Fruit fly (Drosophila melanogaster) whole organism, embryonic: ENCODE measurements around the gene CG5435.

ENCODE experiments used
- Awh ChIP-seq: fragments of 200-800 bp; sonication (Bioruptor generic); IDR thresholded peaks from 2 replicates; pipeline ENCODE4, ENCODE4 v1.3.6; 2022; ENCODE audit warnings: missing biosample characterization, missing genetic modification characterization
- CG10321 ChIP-seq: fragments of 200-800 bp; sonication (Bioruptor generic); IDR thresholded peaks from 2 replicates; pipeline ENCODE4 v1.3.6; 2022; ENCODE audit warnings: missing biosample characterization, missing genetic modification characterization
- CG11504 ChIP-seq: fragments of 200-800 bp; sonication (Bioruptor generic); optimal IDR thresholded peaks from 3 replicates; lab custom pipeline; 2019; ENCODE audit warnings: missing biosample characterization, mild to moderate bottlenecking, missing genetic modification characterization, moderate library complexity
- CG11723 ChIP-seq: fragments of 200-800 bp; sonication (Bioruptor generic); optimal IDR thresholded peaks from 2 replicates; lab custom pipeline; 2017; ENCODE audit warnings: missing biosample characterization, mild to moderate bottlenecking, missing genetic modification characterization
- CG15514 ChIP-seq: fragments of 200-800 bp; sonication (Bioruptor generic); optimal IDR thresholded peaks from 3 replicates; lab custom pipeline; 2017; ENCODE audit warnings: missing biosample characterization, missing genetic modification characterization, mild to moderate bottlenecking, moderate library complexity, missing genetic modification reagents
- CG16813 ChIP-seq: fragments of 200-800 bp; sonication (Bioruptor generic); IDR thresholded peaks from 3 replicates; pipeline ENCODE4 v1.3.6; 2022; ENCODE audit warnings: missing biosample characterization, missing genetic modification characterization; ENCODE audit not compliant: partially characterized antibody
- CG18262 ChIP-seq: fragments of 200-800 bp; optimal IDR thresholded peaks from 3 replicates; lab custom pipeline; 2019; ENCODE audit warnings: missing biosample characterization, mild to moderate bottlenecking, missing genetic modification characterization, moderate library complexity
- CG3163 ChIP-seq: fragments of 200-800 bp; sonication (Bioruptor generic); optimal IDR thresholded peaks from 3 replicates; lab custom pipeline; 2016; ENCODE audit warnings: missing biosample characterization, missing genetic modification characterization
- CG3407 ChIP-seq: fragments of 200-800 bp; sonication (Bioruptor generic); optimal IDR thresholded peaks from 2 replicates; lab custom pipeline; 2018; ENCODE audit warnings: missing biosample characterization, mild to moderate bottlenecking, missing genetic modification characterization
- CG34224 ChIP-seq: fragments of 200-800 bp; sonication (Bioruptor generic); IDR thresholded peaks from 3 replicates; pipeline ENCODE4 v1.3.6; 2022; ENCODE audit warnings: missing biosample characterization, missing genetic modification characterization; ENCODE audit not compliant: partially characterized antibody
- CG4404 ChIP-seq: fragments of 200-800 bp; sonication (Bioruptor generic); IDR thresholded peaks from 2 replicates; pipeline ENCODE4 v1.3.6; 2022; ENCODE audit warnings: missing biosample characterization, missing genetic modification characterization
- CG7556 ChIP-seq: fragments of 200-800 bp; sonication (Bioruptor generic); optimal IDR thresholded peaks from 2 replicates; lab custom pipeline; 2017; ENCODE audit warnings: missing biosample characterization, mild to moderate bottlenecking, missing genetic modification characterization
- Deaf1 ChIP-seq: fragments of 200-800 bp; optimal IDR thresholded peaks from 3 replicates; lab custom pipeline; 2019; ENCODE audit warnings: missing biosample characterization, mild to moderate bottlenecking, missing genetic modification characterization, moderate library complexity
- Dip3 ChIP-seq: fragments of 200-800 bp; sonication (Bioruptor generic); optimal IDR thresholded peaks from 3 replicates; lab custom pipeline; 2016; ENCODE audit warnings: missing biosample characterization, missing genetic modification characterization
- Fer2 ChIP-seq: fragments of 200-800 bp; sonication (Bioruptor generic); optimal IDR thresholded peaks from 2 replicates; lab custom pipeline; 2018; ENCODE audit warnings: missing biosample characterization, mild to moderate bottlenecking, missing genetic modification characterization, moderate library complexity
- GATAe ChIP-seq: fragments of 200-800 bp; sonication (Bioruptor generic); conservative IDR thresholded peaks from 2 replicates; pipeline ENCODE4 v1.3.6; 2022; ENCODE audit warnings: missing biosample characterization, missing genetic modification characterization
- H2.0 ChIP-seq: fragments of 200-800 bp; sonication (Bioruptor generic); IDR thresholded peaks from 2 replicates; pipeline ENCODE4 v1.3.6; 2022; ENCODE audit warnings: missing biosample characterization, missing genetic modification characterization
- Jarid2 ChIP-seq: fragments of 200-800 bp; sonication (Bioruptor generic); optimal IDR thresholded peaks from 3 replicates; lab custom pipeline; 2017; ENCODE audit warnings: mild to moderate bottlenecking, missing biosample characterization, missing genetic modification reagents, missing genetic modification characterization
- Nf-YB ChIP-seq: fragments of 200-800 bp; sonication (Bioruptor generic); optimal IDR thresholded peaks from 3 replicates; lab custom pipeline; 2019; ENCODE audit warnings: missing biosample characterization, mild to moderate bottlenecking, missing genetic modification characterization, moderate library complexity
- Sox102F ChIP-seq: fragments of 200-800 bp; sonication (Bioruptor generic); optimal IDR thresholded peaks from 2 replicates; lab custom pipeline; 2018; ENCODE audit warnings: missing biosample characterization, mild to moderate bottlenecking, missing genetic modification characterization, moderate library complexity
- Trl ChIP-seq, 3 experiments: fragments of >200 bp in 2 of 3; fragments of 200-800 bp in 1 of 3; sonication (Bioruptor generic) in 1 of 3; optimal IDR thresholded peaks; 2 replicates in 1 of 3; 3 replicates in 2 of 3; lab custom pipeline; 2016 to 2017; ENCODE audit warnings: missing biosample characterization in 1 of 3, missing genetic modification characterization in 1 of 3
- ab ChIP-seq: fragments of 200-800 bp; sonication (Bioruptor generic); optimal IDR thresholded peaks from 2 replicates; lab custom pipeline; 2016; ENCODE audit warnings: missing biosample characterization, missing genetic modification characterization
- amos ChIP-seq: fragments of 200-800 bp; sonication (Bioruptor generic); IDR thresholded peaks from 2 replicates; pipeline ENCODE4 v1.3.6; 2022; ENCODE audit warnings: missing biosample characterization, missing genetic modification characterization; ENCODE audit not compliant: partially characterized antibody
- corto ChIP-seq: fragments of 200-800 bp; sonication (Bioruptor generic); optimal IDR thresholded peaks from 2 replicates; lab custom pipeline; 2016; ENCODE audit warnings: missing biosample characterization, mild to moderate bottlenecking, missing genetic modification characterization, moderate library complexity
- ems ChIP-seq: fragments of 200-800 bp; sonication (Bioruptor generic); optimal IDR thresholded peaks from 3 replicates; lab custom pipeline; 2016; ENCODE audit warnings: missing biosample characterization, missing genetic modification characterization
- exex ChIP-seq: fragments of 200-800 bp; sonication (Bioruptor generic); optimal IDR thresholded peaks from 4 replicates; lab custom pipeline; 2018; ENCODE audit warnings: missing biosample characterization, mild to moderate bottlenecking, missing genetic modification characterization, moderate library complexity
- fu2 ChIP-seq: fragments of 200-800 bp; sonication (Bioruptor generic); optimal IDR thresholded peaks from 2 replicates; lab custom pipeline; 2016; ENCODE audit warnings: missing biosample characterization, missing genetic modification characterization
- knrl ChIP-seq: fragments of 200-800 bp; sonication (Bioruptor generic); IDR thresholded peaks from 3 replicates; pipeline ENCODE4 v1.3.6; 2022; ENCODE audit warnings: missing biosample characterization, missing genetic modification characterization; ENCODE audit not compliant: partially characterized antibody
- lab ChIP-seq: fragments of 200-800 bp; sonication (Bioruptor generic); optimal IDR thresholded peaks from 3 replicates; lab custom pipeline; 2017; ENCODE audit warnings: missing biosample characterization, missing genetic modification characterization, mild to moderate bottlenecking, moderate library complexity, missing genetic modification reagents
- lbe ChIP-seq: fragments of 200-800 bp; sonication (Bioruptor generic); optimal IDR thresholded peaks from 2 replicates; lab custom pipeline; 2016; ENCODE audit warnings: missing biosample characterization, mild to moderate bottlenecking, missing genetic modification characterization
- maf-S ChIP-seq: fragments of 200-800 bp; sonication (Bioruptor generic); optimal IDR thresholded peaks from 2 replicates; lab custom pipeline; 2016; ENCODE audit warnings: missing biosample characterization, missing genetic modification characterization
- mirr ChIP-seq: fragments of 200-800 bp; sonication (Bioruptor generic); optimal IDR thresholded peaks from 3 replicates; lab custom pipeline; 2018; ENCODE audit warnings: missing biosample characterization, mild to moderate bottlenecking, missing genetic modification characterization
- pb ChIP-seq: fragments of 200-800 bp; sonication (Bioruptor generic); optimal IDR thresholded peaks from 3 replicates; lab custom pipeline; 2016; ENCODE audit warnings: missing biosample characterization, missing genetic modification characterization
- pum ChIP-seq: fragments of 200-800 bp; sonication (Bioruptor generic); optimal IDR thresholded peaks from 2 replicates; lab custom pipeline; 2016; ENCODE audit warnings: missing biosample characterization, missing genetic modification characterization
- sd ChIP-seq: fragments of 200-800 bp; sonication (Bioruptor generic); optimal IDR thresholded peaks from 3 replicates; lab custom pipeline; 2018; ENCODE audit warnings: missing biosample characterization, mild to moderate bottlenecking, missing genetic modification characterization, moderate library complexity
- sqz ChIP-seq: fragments of 200-800 bp; sonication (Bioruptor generic); optimal IDR thresholded peaks from 3 replicates; lab custom pipeline; 2018; ENCODE audit warnings: missing biosample characterization, mild to moderate bottlenecking, missing genetic modification characterization
- ssp ChIP-seq: fragments of 200-800 bp; sonication (Bioruptor generic); IDR thresholded peaks from 2 replicates; pipeline ENCODE4 v1.3.6; 2022; ENCODE audit warnings: missing biosample characterization, missing genetic modification characterization

CG5435 gene

DNA sequence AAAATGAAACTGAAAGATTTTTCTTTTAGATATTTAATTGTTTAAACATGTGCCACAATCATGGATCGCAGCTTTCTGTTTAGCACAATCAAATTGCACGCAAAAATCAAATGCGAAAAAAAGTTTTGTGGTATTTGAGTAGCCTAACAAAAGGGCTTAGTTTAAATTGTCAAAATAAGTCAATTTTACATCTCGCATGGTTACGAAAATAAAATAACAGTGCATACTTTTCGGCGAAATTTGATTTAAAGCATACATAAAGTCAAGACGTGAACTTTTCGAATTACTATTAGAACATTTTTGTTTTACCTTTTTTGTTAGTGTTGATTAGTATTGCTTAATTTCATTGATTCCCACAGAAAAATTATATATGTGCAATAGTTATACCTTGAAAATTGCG, 24.4 kb upstream of the CG5435 start (continued):
- no peak for TF ChIP-seq Awh (GFP tag; lab: Robert Waterston, UW)
- no peak for TF ChIP-seq pum (GFP tag; lab: Kevin White, UChicago)
- no peak for TF ChIP-seq pb (GFP tag; lab: Kevin White, UChicago)
- no peak for TF ChIP-seq Dip3
- TF ChIP-seq maf-S (GFP tag; lab: Kevin White, UChicago), result no peak
- no peak for TF ChIP-seq CG4404
- no peak for TF ChIP-seq ab
- TF ChIP-seq CG7556 (GFP tag; lab: Kevin White, UChicago), result no peak
- no peak for TF ChIP-seq ssp
- TF ChIP-seq CG10321 (GFP tag; lab: Robert Waterston, UW), result no peak
- no peak for TF ChIP-seq CG18262 (tag; lab: Kevin White, UChicago)
- no peak for TF ChIP-seq ems (GFP tag; lab: Kevin White, UChicago)
- TF ChIP-seq knrl, result no peak
- peak; percentile 42; the same call in 1 of the 2 replicates for TF ChIP-seq amos (GFP tag; lab: Robert Waterston, UW)
- TF ChIP-seq, all 482 proteins: peak for 18

- TF ChIP-seq H2.0 (GFP tag; lab: Robert Waterston, UW), result no peak
- TF ChIP-seq sd (tag; lab: Kevin White, UChicago), result peak; percentile 0
- TF ChIP-seq CG3407 (GFP tag; lab: Kevin White, UChicago), result no peak
- peak; percentile 95 for TF ChIP-seq exex (tag; lab: Kevin White, UChicago)
- no peak for TF ChIP-seq fu2 (GFP tag; lab: Kevin White, UChicago)
- TF ChIP-seq CG34224, result no peak
- no peak for TF ChIP-seq Sox102F (GFP tag; lab: Kevin White, UChicago)
- no peak for TF ChIP-seq Fer2
- TF ChIP-seq, all 482 proteins: peak for 2
Measured at dm6 chr2L:12453192-12453800, 22.6 kb upstream of the CG5435 start, which contains the start of gene CG5418. CG5418 (minus strand) TSS chr2L:12453242.

DNA sequence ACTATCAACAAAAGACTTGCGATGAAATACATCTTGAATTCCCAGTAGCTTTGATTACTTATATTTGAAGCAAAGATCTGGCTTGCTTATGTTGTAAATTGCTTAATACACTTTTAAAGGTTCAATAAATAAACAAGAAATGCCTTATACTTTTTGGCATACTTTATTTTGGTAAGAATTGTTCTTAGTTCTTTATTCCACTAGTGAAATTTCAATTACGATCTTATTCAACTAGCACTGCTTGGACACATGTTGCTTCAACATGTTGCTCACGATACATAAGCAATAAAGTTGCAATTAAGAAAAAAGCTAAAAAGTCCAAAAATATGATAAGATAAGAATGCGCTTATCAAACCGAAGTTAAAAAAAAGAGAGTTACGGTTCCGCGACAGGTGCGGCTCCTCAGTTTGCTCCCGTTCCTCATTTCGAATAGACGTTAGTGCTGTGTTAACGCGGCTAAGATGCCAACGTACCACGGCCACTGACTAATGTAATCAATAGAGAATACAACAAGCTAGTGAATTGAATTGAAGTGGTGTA, 17.5 kb upstream of the CG5435 start, which contains the start of the genes CG5421 and Oatp33Eb:
TSS of gene CG5421 (minus strand) at position 51 of the 540 bp plus-strand sequence.
TSS of gene Oatp33Eb (plus strand) at position 403 of the 540 bp plus-strand sequence.
- TF ChIP-seq Nf-YB (GFP tag; lab: Kevin White, UChicago), result no peak
- TF ChIP-seq CG16813 (GFP tag; lab: Robert Waterston, UW), result no peak
- TF ChIP-seq mirr (GFP tag; lab: Kevin White, UChicago), result peak; percentile 50
- TF ChIP-seq CG11723 (GFP tag; lab: Kevin White, UChicago), result no peak
- TF ChIP-seq CG3163 (GFP tag; lab: Kevin White, UChicago), result peak; percentile 8
- peak; percentile 99 for TF ChIP-seq CG11504 (tag; lab: Kevin White, UChicago)
- TF ChIP-seq Jarid2 (GFP tag; lab: Kevin White, UChicago), result peak; percentile 70
- peak; percentile 34 for TF ChIP-seq exex (tag; lab: Kevin White, UChicago)
- peak in 1 of 2 experiments; percentile 2 for TF ChIP-seq Trl (optimal IDR thresholded peaks at IDR 0.05; lab: Kevin White, UChicago)
- no peak for TF ChIP-seq Trl (GFP tag; optimal IDR thresholded peaks at IDR 0.05; lab: Kevin White, UChicago)
- TF ChIP-seq maf-S (GFP tag; lab: Kevin White, UChicago), result no peak
- TF ChIP-seq CG15514 (GFP tag; lab: Kevin White, UChicago), result peak; percentile 12
- peak; percentile 22 for TF ChIP-seq lab (GFP tag; lab: Kevin White, UChicago)
- TF ChIP-seq GATAe, result peak; percentile 55; the same call in 1 of the 2 replicates
- peak; percentile 54 for TF ChIP-seq Deaf1
- TF ChIP-seq lbe (GFP tag; lab: Kevin White, UChicago), result peak; percentile 35
- TF ChIP-seq corto (GFP tag; lab: Kevin White, UChicago), result peak; percentile 1
- peak; percentile 10 for TF ChIP-seq sqz (GFP tag; lab: Kevin White, UChicago)
